Fruit fly (Drosophila melanogaster) whole organism, pupa: ENCODE results near the gene CG13026.

Experiments
- CG10348 ChIP-seq: fragments of 200-800 bp; sonication (Bioruptor generic); IDR thresholded peaks from 2 replicates; pipeline ENCODE4 v1.3.6; 2022; ENCODE audit warnings: missing biosample characterization, missing genetic modification characterization
- CG12605 ChIP-seq: fragments of 200-800 bp; sonication (Bioruptor generic); IDR thresholded peaks from 2 replicates; pipeline ENCODE4 v1.3.6; 2022; ENCODE audit warnings: missing biosample characterization, missing genetic modification characterization
- CG13204 ChIP-seq: fragments of 200-800 bp; sonication (Bioruptor generic); optimal IDR thresholded peaks from 2 replicates; lab custom pipeline; 2018; ENCODE audit warnings: missing biosample characterization, mild to moderate bottlenecking, missing genetic modification characterization, moderate library complexity
- CG14655 ChIP-seq: fragments of 200-800 bp; sonication (Bioruptor generic); optimal IDR thresholded peaks from 3 replicates; lab custom pipeline; 2017; ENCODE audit warnings: mild to moderate bottlenecking, missing biosample characterization, missing genetic modification reagents, missing genetic modification characterization
- CG15710 ChIP-seq: fragments of 200-800 bp; sonication (Bioruptor generic); optimal IDR thresholded peaks from 2 replicates; lab custom pipeline; 2018; ENCODE audit warnings: missing biosample characterization, mild to moderate bottlenecking, missing genetic modification characterization, moderate library complexity
- CG17806 ChIP-seq: fragments of 200-800 bp; sonication (Bioruptor generic); optimal IDR thresholded peaks from 2 replicates; lab custom pipeline; 2018; ENCODE audit warnings: missing biosample characterization, mild to moderate bottlenecking, missing genetic modification characterization, moderate library complexity
- CG32121 ChIP-seq: fragments of 200-800 bp; sonication (Bioruptor generic); IDR thresholded peaks from 2 replicates; pipeline ENCODE4 v1.3.6; 2022; ENCODE audit warnings: missing biosample characterization, missing genetic modification characterization
- CG34367 ChIP-seq: fragments of 200-800 bp; sonication (Bioruptor generic); optimal IDR thresholded peaks from 2 replicates; lab custom pipeline; 2018; ENCODE audit warnings: missing biosample characterization, mild to moderate bottlenecking, missing genetic modification characterization
- CG4496 ChIP-seq: fragments of 200-800 bp; sonication (Bioruptor generic); IDR thresholded peaks from 3 replicates; pipeline ENCODE4 v1.3.6; 2022; ENCODE audit warnings: missing biosample characterization, missing genetic modification characterization
- CG8159 ChIP-seq: fragments of 200-800 bp; sonication (Bioruptor generic); optimal IDR thresholded peaks from 3 replicates; lab custom pipeline; 2018; ENCODE audit warnings: missing biosample characterization, mild to moderate bottlenecking, missing genetic modification characterization, moderate library complexity
- CG8301 ChIP-seq: fragments of 200-800 bp; sonication (Bioruptor generic); optimal IDR thresholded peaks from 2 replicates; lab custom pipeline; 2018; ENCODE audit warnings: missing biosample characterization, mild to moderate bottlenecking, missing genetic modification characterization
- CG9948 ChIP-seq: fragments of 200-800 bp; sonication (Bioruptor generic); optimal IDR thresholded peaks from 2 replicates; lab custom pipeline; 2018; ENCODE audit warnings: missing biosample characterization, mild to moderate bottlenecking, missing genetic modification characterization, moderate library complexity
- D1 ChIP-seq: fragments of 200-800 bp; sonication (Bioruptor generic); optimal IDR thresholded peaks from 2 replicates; lab custom pipeline; 2018; ENCODE audit warnings: missing biosample characterization, mild to moderate bottlenecking, missing genetic modification characterization, moderate library complexity
- EcR ChIP-seq: fragments of 200-800 bp; sonication (Bioruptor generic); optimal IDR thresholded peaks from 3 replicates; lab custom pipeline; 2019; ENCODE audit warnings: missing biosample characterization, missing genetic modification characterization, mild to moderate bottlenecking, moderate library complexity, missing genetic modification reagents
- Ets98B ChIP-seq: fragments of 200-800 bp; sonication (Bioruptor generic); IDR thresholded peaks from 2 replicates; pipeline ENCODE4 v1.3.6; 2022; ENCODE audit warnings: missing biosample characterization, missing genetic modification characterization
- Pif1A ChIP-seq: fragments of 200-800 bp; sonication (Bioruptor generic); optimal IDR thresholded peaks from 3 replicates; lab custom pipeline; 2016; ENCODE audit warnings: missing biosample characterization, missing genetic modification characterization
- Pif1B ChIP-seq: fragments of 200-800 bp; sonication (Bioruptor generic); optimal IDR thresholded peaks from 3 replicates; lab custom pipeline; 2016; ENCODE audit warnings: missing biosample characterization, missing genetic modification characterization
- Snoo ChIP-seq: fragments of 200-800 bp; sonication (Bioruptor generic); optimal IDR thresholded peaks from 3 replicates; lab custom pipeline; 2017; ENCODE audit warnings: missing biosample characterization, mild to moderate bottlenecking, missing genetic modification characterization, inconsistent platforms
- fd96Ca ChIP-seq: fragments of 200-800 bp; sonication (Bioruptor generic); IDR thresholded peaks from 3 replicates; pipeline ENCODE4 v1.3.6; 2022; ENCODE audit warnings: missing biosample characterization, missing genetic modification characterization
- gl ChIP-seq: fragments of 200-800 bp; sonication (Bioruptor generic); optimal IDR thresholded peaks from 2 replicates; lab custom pipeline; 2018; ENCODE audit warnings: missing biosample characterization, mild to moderate bottlenecking, missing genetic modification characterization
- rn ChIP-seq: fragments of 200-800 bp; sonication (Bioruptor generic); IDR thresholded peaks from 2 replicates; pipeline ENCODE4 v1.3.6; 2022; ENCODE audit warnings: missing biosample characterization, missing genetic modification characterization

Gene CG13026

DNA sequence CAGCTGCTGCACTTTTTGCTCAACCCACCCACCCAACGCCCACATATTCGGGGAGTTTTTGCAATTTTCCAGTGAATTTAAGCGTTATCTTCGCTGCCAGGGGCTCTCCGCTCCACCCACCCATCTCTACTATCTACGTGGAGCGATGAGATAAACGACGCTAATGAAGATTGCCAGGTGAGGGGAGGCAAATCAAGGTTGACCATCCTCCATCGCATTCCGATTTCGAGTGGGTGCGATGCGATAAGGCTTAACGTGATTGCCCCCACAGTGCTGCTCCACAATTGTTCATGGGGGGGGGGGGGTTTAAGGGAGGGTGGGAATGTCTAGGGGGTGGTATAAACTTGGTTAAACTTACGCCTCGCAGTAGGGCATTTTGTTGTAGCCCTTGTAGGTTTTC, 32.1 kb downstream of the CG13026 start:
- TF ChIP-seq EcR, result peak; percentile 42
- no peak for TF ChIP-seq Ets98B
- TF ChIP-seq, all 21 proteins: peak for 1

DNA sequence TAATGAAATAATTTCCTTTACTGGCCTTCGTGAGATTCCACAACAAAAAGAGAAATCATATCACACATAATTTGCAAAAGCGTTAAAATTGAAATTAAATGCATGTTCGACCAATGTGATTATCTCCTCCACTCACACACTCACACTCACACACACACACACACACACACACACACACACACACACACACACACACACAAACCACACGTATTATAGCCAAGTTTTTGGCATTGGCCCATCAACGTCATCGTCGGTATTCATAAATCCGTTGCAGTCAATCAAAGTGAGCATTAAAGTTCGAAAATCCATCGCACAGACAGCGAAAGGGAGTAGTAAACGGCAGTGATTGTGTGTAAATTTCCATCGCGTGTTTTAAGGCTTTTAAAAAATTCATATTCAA, 35.9 kb downstream of the CG13026 start:
- no peak for TF ChIP-seq CG15710 (tag; lab: Kevin White, UChicago)
- TF ChIP-seq CG17806, result no peak
- no peak for TF ChIP-seq Pif1B (GFP tag; lab: Kevin White, UChicago)
- TF ChIP-seq D1, result no peak
- TF ChIP-seq EcR, result no peak
- no peak for TF ChIP-seq rn (GFP tag; lab: Robert Waterston, UW)
- TF ChIP-seq CG9948 (tag; lab: Kevin White, UChicago), result no peak

DNA sequence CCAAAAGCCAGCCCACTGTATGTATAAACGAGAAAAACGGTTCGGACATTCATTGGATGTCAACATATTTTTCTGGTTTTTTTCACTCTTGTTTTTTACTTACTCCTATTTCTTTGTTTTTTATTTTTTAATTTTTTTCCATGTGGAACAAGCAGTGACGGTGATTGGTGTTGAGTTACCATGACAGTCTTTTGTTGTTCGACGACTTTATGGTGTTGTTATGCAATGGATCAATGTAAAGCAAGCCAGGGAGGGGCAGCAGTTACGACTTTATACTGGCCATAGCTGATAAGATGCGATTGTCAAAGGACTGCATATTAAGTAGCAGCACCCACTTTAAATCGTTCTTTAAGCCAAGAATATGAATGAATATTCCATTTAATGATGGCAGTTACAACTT, 36.5 kb downstream of the CG13026 start:
- TF ChIP-seq CG34367 (no peak), CG17806 (no peak), rn (GFP tag; lab: Robert Waterston, UW) (no peak), Ets98B (no peak; the same call in 1 of the 2 replicates), CG13204 (GFP tag; lab: Kevin White, UChicago) (no peak), fd96Ca (GFP tag; lab: Robert Waterston, UW) (0 out of 3 replicates have a peak, but pooled peaks have one; percentile 13), Pif1B (GFP tag; lab: Kevin White, UChicago) (no peak), Snoo (tag; lab: Kevin White, UChicago) (no peak), CG4496 (GFP tag; lab: Robert Waterston, UW) (no peak), CG8301 (no peak), EcR (no peak), gl (peak; percentile 4), Pif1A (GFP tag; lab: Kevin White, UChicago) (no peak), CG32121 (GFP tag; lab: Robert Waterston, UW) (no peak), CG12605 (GFP tag; lab: Robert Waterston, UW) (no peak), D1 (no peak), CG10348 (GFP tag; lab: Robert Waterston, UW) (no peak), CG9948 (tag; lab: Kevin White, UChicago) (no peak)

DNA sequence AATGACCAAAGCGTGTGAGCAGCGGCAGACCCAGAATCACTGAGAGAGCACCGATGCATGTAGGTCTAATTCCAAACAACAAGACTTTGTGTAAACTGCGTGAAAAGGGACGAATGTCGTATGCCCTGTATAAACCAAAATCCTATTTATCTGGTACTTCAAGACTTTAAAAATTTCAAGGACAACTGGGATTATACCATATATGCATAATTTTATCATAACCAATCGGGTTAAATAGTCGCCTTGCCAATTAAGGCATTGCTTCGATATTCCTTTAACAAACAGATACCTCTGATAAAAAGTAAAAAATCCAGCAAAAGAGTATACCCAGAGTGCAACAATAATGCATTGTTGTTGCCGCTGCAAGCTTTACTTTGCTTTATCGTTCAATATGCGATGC, 43.0 kb downstream of the CG13026 start:
- TF ChIP-seq CG17806, result no peak
- TF ChIP-seq Ets98B, result no peak
- peak; percentile 57 for TF ChIP-seq CG8301
- peak; percentile 29 for TF ChIP-seq EcR
- peak; percentile 31; the same call in 1 of the 2 replicates for TF ChIP-seq CG32121 (GFP tag; lab: Robert Waterston, UW)
- TF ChIP-seq fd96Ca (GFP tag; lab: Robert Waterston, UW), result no peak; the same call in 2 of the 3 replicates
- TF ChIP-seq CG12605 (GFP tag; lab: Robert Waterston, UW), result no peak
- peak; percentile 66 for TF ChIP-seq CG14655
- peak; percentile 12 for TF ChIP-seq CG34367
- no peak for TF ChIP-seq CG10348 (GFP tag; lab: Robert Waterston, UW)
- no peak for TF ChIP-seq D1
- TF ChIP-seq CG9948 (tag; lab: Kevin White, UChicago), result no peak
- TF ChIP-seq Snoo (tag; lab: Kevin White, UChicago), result no peak
- TF ChIP-seq CG4496 (GFP tag; lab: Robert Waterston, UW), result no peak

DNA sequence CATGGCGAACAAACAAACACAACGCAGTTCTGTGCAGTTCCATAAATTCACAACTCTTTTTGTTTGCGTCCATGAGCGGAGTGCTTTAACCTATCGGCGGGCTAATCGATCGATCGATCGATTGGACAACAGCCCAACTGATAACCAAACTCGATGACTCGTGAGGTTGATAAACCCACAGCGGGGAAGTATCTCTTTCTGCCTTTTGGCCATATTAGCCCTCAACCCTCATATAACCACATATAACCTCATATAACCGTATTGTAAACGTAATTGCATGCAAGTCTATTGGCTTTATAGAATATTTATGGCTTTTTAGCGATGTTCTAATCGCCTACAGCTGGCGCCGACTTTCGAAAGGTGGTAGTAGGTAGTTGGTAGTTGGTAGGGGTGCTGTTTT, 43.6 kb downstream of the CG13026 start:
- TF ChIP-seq CG34367 (no peak), D1 (no peak), CG12605 (GFP tag; lab: Robert Waterston, UW) (no peak), rn (GFP tag; lab: Robert Waterston, UW) (no peak), EcR (no peak), gl (no peak), Pif1B (GFP tag; lab: Kevin White, UChicago) (no peak), fd96Ca (GFP tag; lab: Robert Waterston, UW) (no peak), CG8159 (tag; lab: Kevin White, UChicago) (no peak), Snoo (tag; lab: Kevin White, UChicago) (no peak), Pif1A (GFP tag; lab: Kevin White, UChicago) (no peak), CG15710 (tag; lab: Kevin White, UChicago) (no peak), CG14655 (no peak)

DNA sequence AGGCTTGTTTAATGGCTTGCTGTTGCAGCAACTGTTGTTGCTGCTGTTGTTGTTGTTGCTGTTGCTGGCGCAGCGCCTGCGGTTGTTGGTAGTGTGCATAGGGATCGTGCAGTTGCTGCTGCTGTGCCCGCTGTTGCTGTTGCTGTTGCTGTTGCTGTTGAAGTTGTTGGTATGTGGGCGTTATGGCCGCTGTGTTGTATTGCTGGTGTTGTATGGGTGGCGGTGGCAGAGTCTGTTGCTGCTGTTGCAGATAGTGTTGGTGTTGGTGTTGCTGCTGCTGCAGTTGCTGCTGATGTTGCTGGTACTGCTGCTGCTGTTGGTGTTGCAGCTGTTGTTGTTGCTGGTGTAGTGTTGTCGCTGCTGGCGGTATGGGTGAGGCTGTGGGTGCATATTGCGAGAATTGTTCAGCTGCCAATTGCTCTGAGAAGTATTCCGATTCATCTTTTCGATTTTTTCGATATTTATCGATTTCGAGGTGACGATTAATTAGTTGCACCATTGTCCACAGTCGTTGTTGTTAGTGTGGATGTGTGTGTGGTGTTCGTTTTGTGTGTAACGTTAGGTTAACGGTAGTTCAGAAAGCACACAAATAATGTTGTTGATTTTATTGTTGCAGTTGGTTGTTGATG, 46.4 kb downstream of the CG13026 start:
- no peak for TF ChIP-seq CG32121 (GFP tag; lab: Robert Waterston, UW)
- TF ChIP-seq Pif1A (GFP tag; lab: Kevin White, UChicago), result no peak
- TF ChIP-seq CG4496 (GFP tag; lab: Robert Waterston, UW), result no peak
